Worm (Caenorhabditis elegans) whole organism, L2 larva: ENCODE measurements around the gene CC8.3.
A peak's percentile ranks its signal among the peaks of the same experiment; 100 is the strongest.

Experiments
- C34F6.9 ChIP-seq: fragments of 150-350 bp; optimal IDR thresholded peaks from 2 replicates; lab custom pipeline; 2014; ENCODE audit warnings: missing biosample characterization, missing genetic modification characterization
- F13H6.1 ChIP-seq: sonication (generic microtip); optimal IDR thresholded peaks from 2 replicates; lab custom pipeline; 2016; ENCODE audit warnings: missing genetic modification characterization, missing compliant biosample characterization
- R02D3.7 ChIP-seq: fragments of 150-350 bp; optimal IDR thresholded peaks from 2 replicates; lab custom pipeline; 2014; ENCODE audit warnings: missing biosample characterization, missing genetic modification characterization
- Y55F3AM.14 ChIP-seq: fragments of 200-800 bp; sonication (Bioruptor generic); optimal IDR thresholded peaks from 2 replicates; lab custom pipeline; 2018; ENCODE audit warnings: mild to moderate bottlenecking, missing genetic modification characterization, missing compliant biosample characterization
- alr-1 ChIP-seq: fragments of 150-350 bp; optimal IDR thresholded peaks from 2 replicates; lab custom pipeline; 2014; ENCODE audit warnings: missing biosample characterization, missing genetic modification characterization
- aly-2 ChIP-seq: fragments of 150-350 bp; optimal IDR thresholded peaks from 2 replicates; lab custom pipeline; 2014; ENCODE audit warnings: missing biosample characterization, missing genetic modification characterization
- blmp-1 ChIP-seq: sonication (generic microtip); optimal IDR thresholded peaks from 2 replicates; lab custom pipeline; 2017; ENCODE audit warnings: missing genetic modification characterization, mild to moderate bottlenecking, missing compliant biosample characterization, antibody characterized with exemption, moderate library complexity; ENCODE audit not compliant: insufficient read depth
- ceh-16 ChIP-seq: fragments of 150-350 bp; optimal IDR thresholded peaks from 2 replicates; lab custom pipeline; 2014; ENCODE audit warnings: missing biosample characterization, missing genetic modification characterization
- ceh-82 ChIP-seq: fragments of 150-350 bp; optimal IDR thresholded peaks from 2 replicates; lab custom pipeline; 2014; ENCODE audit warnings: missing biosample characterization, missing genetic modification characterization
- crh-2 ChIP-seq: sonication (generic microtip); optimal IDR thresholded peaks from 2 replicates; lab custom pipeline; 2017; ENCODE audit warnings: missing biosample characterization, missing genetic modification characterization
- dmd-4 ChIP-seq: sonication (generic microtip); optimal IDR thresholded peaks from 2 replicates; lab custom pipeline; 2017; ENCODE audit warnings: missing biosample characterization, missing genetic modification characterization
- egl-27 ChIP-seq: sonication (generic microtip); optimal IDR thresholded peaks from 3 replicates; lab custom pipeline; 2017; ENCODE audit warnings: missing biosample characterization, missing genetic modification reagents, missing genetic modification characterization
- elt-1 ChIP-seq: fragments of 150-350 bp; optimal IDR thresholded peaks from 2 replicates; lab custom pipeline; 2014; ENCODE audit warnings: missing biosample characterization, missing genetic modification characterization
- fos-1 ChIP-seq: fragments of 150-350 bp; optimal IDR thresholded peaks from 2 replicates; lab custom pipeline; 2014; ENCODE audit warnings: missing biosample characterization, missing genetic modification characterization
- lin-11 ChIP-seq: fragments of 150-350 bp; sonication (generic microtip); optimal IDR thresholded peaks from 2 replicates; lab custom pipeline; 2014; ENCODE audit warnings: missing biosample characterization, missing genetic modification characterization, inconsistent platforms, mixed read lengths
- lin-13 ChIP-seq: fragments of 150-350 bp; optimal IDR thresholded peaks from 2 replicates; lab custom pipeline; 2014; ENCODE audit warnings: missing biosample characterization, missing genetic modification reagents, missing genetic modification characterization
- lin-39 ChIP-seq: fragments of 150-350 bp; optimal IDR thresholded peaks from 2 replicates; lab custom pipeline; 2014; ENCODE audit warnings: missing biosample characterization, missing genetic modification reagents, missing genetic modification characterization
- lsy-2 ChIP-seq, 2 experiments: fragments of 150-350 bp in 1 of 2; sonication (generic microtip) in 1 of 2; optimal IDR thresholded peaks; 2 replicates each; lab custom pipeline; 2014 to 2017; ENCODE audit warnings: missing biosample characterization in 2 of 2, missing genetic modification characterization in 2 of 2
- mab-5 ChIP-seq: fragments of 150-350 bp; optimal IDR thresholded peaks from 2 replicates; lab custom pipeline; 2014; ENCODE audit warnings: missing biosample characterization, missing genetic modification characterization
- mdl-1 ChIP-seq, 2 experiments: fragments of 150-350 bp in 1 of 2; sonication (generic microtip) in 1 of 2; optimal IDR thresholded peaks; 2 replicates each; lab custom pipeline; 2017; ENCODE audit warnings: missing biosample characterization in 2 of 2, missing genetic modification characterization in 2 of 2
- nhr-10 ChIP-seq: sonication (generic microtip); optimal IDR thresholded peaks from 2 replicates; lab custom pipeline; 2017; ENCODE audit warnings: missing biosample characterization, missing genetic modification characterization
- nhr-11 ChIP-seq: fragments of 150-350 bp; optimal IDR thresholded peaks from 2 replicates; lab custom pipeline; 2014; ENCODE audit warnings: missing biosample characterization, missing genetic modification characterization
- nhr-12 ChIP-seq: fragments of 150-350 bp; optimal IDR thresholded peaks from 2 replicates; lab custom pipeline; 2014; ENCODE audit warnings: missing biosample characterization, missing genetic modification characterization
- nhr-129 ChIP-seq: fragments of 150-350 bp; optimal IDR thresholded peaks from 2 replicates; lab custom pipeline; 2014; ENCODE audit warnings: missing biosample characterization, missing genetic modification characterization
- nhr-21 ChIP-seq: fragments of 150-350 bp; optimal IDR thresholded peaks from 2 replicates; lab custom pipeline; 2014; ENCODE audit warnings: missing biosample characterization, missing genetic modification characterization
- nhr-23 ChIP-seq: fragments of 150-350 bp; optimal IDR thresholded peaks from 2 replicates; lab custom pipeline; 2014; ENCODE audit warnings: missing biosample characterization, missing genetic modification reagents, missing genetic modification characterization
- nhr-77 ChIP-seq: fragments of 150-350 bp; optimal IDR thresholded peaks from 2 replicates; lab custom pipeline; 2014; ENCODE audit warnings: missing biosample characterization, missing genetic modification characterization
- peb-1 ChIP-seq: fragments of 150-350 bp; optimal IDR thresholded peaks from 2 replicates; lab custom pipeline; 2014; ENCODE audit warnings: missing biosample characterization, missing genetic modification characterization
- sma-3 ChIP-seq: sonication (generic microtip); optimal IDR thresholded peaks from 2 replicates; lab custom pipeline; 2016; ENCODE audit warnings: missing genetic modification reagents, missing genetic modification characterization, missing compliant biosample characterization
- snpc-4 ChIP-seq: fragments of 150-350 bp; optimal IDR thresholded peaks from 2 replicates; lab custom pipeline; 2014; ENCODE audit warnings: missing biosample characterization, missing genetic modification characterization
- unc-39 ChIP-seq: fragments of 150-350 bp; optimal IDR thresholded peaks from 2 replicates; lab custom pipeline; 2014; ENCODE audit warnings: missing biosample characterization, missing genetic modification characterization
- unc-62 ChIP-seq: fragments of 150-350 bp; optimal IDR thresholded peaks from 2 replicates; lab custom pipeline; 2014; ENCODE audit warnings: missing biosample characterization, missing genetic modification reagents, missing genetic modification characterization
- zag-1 ChIP-seq: fragments of 150-350 bp; optimal IDR thresholded peaks from 2 replicates; lab custom pipeline; 2014; ENCODE audit warnings: missing biosample characterization, missing genetic modification characterization
- ztf-11 ChIP-seq: sonication (generic microtip); optimal IDR thresholded peaks from 2 replicates; lab custom pipeline; 2017; ENCODE audit warnings: missing biosample characterization, missing genetic modification characterization

CC8.3 gene

ce11 chrIV:3628896-3629641 lies 13.0 kb downstream of the CC8.3 start:
- TF ChIP-seq elt-1 (tag; lab: Kevin White, UChicago) (no peak), nhr-10 (tag; lab: Kevin White, UChicago) (no peak), mdl-1 (tag; optimal IDR thresholded peaks at IDR 0.05; lab: Kevin White, UChicago) (no peak), peb-1 (no peak), R02D3.7 (tag; lab: Kevin White, UChicago) (no peak), F13H6.1 (no peak), nhr-77 (tag; lab: Kevin White, UChicago) (no peak), snpc-4 (tag; lab: Kevin White, UChicago) (no peak), ceh-16 (no peak), lin-39 (tag; lab: Kevin White, UChicago) (no peak), lin-11 (tag; lab: Kevin White, UChicago) (no peak), dmd-4 (tag; lab: Kevin White, UChicago) (no peak), nhr-11 (no peak), crh-2 (tag; lab: Kevin White, UChicago) (no peak), alr-1 (tag; lab: Kevin White, UChicago) (no peak), egl-27 (tag; lab: Kevin White, UChicago) (no peak), nhr-23 (tag; lab: Kevin White, UChicago) (no peak), Y55F3AM.14 (GFP tag; lab: Kevin White, UChicago) (no peak), ceh-82 (no peak)

ce11 chrIV:3626447-3626846 lies 15.6 kb downstream of the CC8.3 start:
- TF ChIP-seq R02D3.7 (tag; lab: Kevin White, UChicago) (no peak), C34F6.9 (tag; lab: Kevin White, UChicago) (peak; percentile 16)

ce11 chrIV:3624597-3624996 lies 17.5 kb downstream of the CC8.3 start, which contains the start of the genes cha-1 and unc-17:
Gene cha-1 (minus strand): TSS chrIV:3624697.
Gene unc-17 (minus strand): TSS chrIV:3624699.
- no peak for TF ChIP-seq lsy-2 (tag; optimal IDR thresholded peaks at IDR 0.05; lab: Kevin White, UChicago)
- TF ChIP-seq fos-1 (tag; lab: Kevin White, UChicago) = no peak
- TF ChIP-seq mab-5 (tag; lab: Kevin White, UChicago) = no peak
- TF ChIP-seq ztf-11 = no peak
- TF ChIP-seq sma-3 (GFP tag; lab: Kevin White, UChicago) = no peak

DNA sequence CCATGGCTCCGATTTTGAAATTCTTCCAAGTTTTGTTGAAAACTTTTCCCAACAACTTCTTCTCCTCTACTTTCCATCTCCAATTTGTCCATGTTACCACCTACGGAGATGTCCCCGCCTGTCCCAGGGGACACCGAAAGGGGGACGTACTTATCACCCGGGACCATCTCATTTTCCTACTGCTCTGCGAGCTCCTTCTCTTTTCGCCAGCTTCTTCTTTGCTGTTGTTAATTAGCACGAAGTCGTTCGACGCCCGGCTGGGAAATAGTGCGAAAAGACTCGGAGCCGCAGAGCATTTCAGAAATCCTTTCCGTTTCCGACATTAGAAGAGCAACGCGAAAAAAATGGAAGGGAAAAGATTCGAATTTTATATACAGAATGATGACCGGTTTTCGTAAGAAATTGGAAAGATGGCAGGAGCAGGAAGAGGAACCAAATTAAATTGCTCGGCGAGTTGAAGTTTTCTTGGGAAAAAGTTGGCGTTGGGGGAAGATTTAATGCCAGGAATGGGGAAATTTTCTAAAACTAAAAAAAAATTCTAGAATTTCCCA lies 20.2 kb downstream of the CC8.3 start:
- TF ChIP-seq aly-2 (tag; lab: Kevin White, UChicago) = no peak
- no peak for TF ChIP-seq lin-39 (tag; lab: Kevin White, UChicago)
- no peak for TF ChIP-seq ceh-16

ce11 chrIV:3618719-3619118 lies 23.4 kb downstream of the CC8.3 start:
- no peak for TF ChIP-seq blmp-1 (tag; lab: Kevin White, UChicago)
- TF ChIP-seq lin-13 (GFP tag; lab: Kevin White, UChicago) = no peak
- TF ChIP-seq unc-39 (tag; lab: Kevin White, UChicago) = no peak
- TF ChIP-seq mab-5 (tag; lab: Kevin White, UChicago) = no peak
- no peak for TF ChIP-seq unc-62 (GFP tag; lab: Kevin White, UChicago)
- no peak for TF ChIP-seq nhr-21 (tag; lab: Kevin White, UChicago)
- no peak for TF ChIP-seq nhr-129 (tag; lab: Kevin White, UChicago)
- no peak for TF ChIP-seq nhr-12 (tag; lab: Kevin White, UChicago)
- TF ChIP-seq snpc-4 (tag; lab: Kevin White, UChicago) = no peak
- no peak for TF ChIP-seq egl-27 (tag; lab: Kevin White, UChicago)
- no peak for TF ChIP-seq zag-1 (tag; lab: Kevin White, UChicago)
- TF ChIP-seq lin-11 (tag; lab: Kevin White, UChicago) = no peak
- TF ChIP-seq ceh-82 = no peak
- no peak for TF ChIP-seq lin-39 (tag; lab: Kevin White, UChicago)
